Worm (Caenorhabditis elegans) whole organism, L1 larva: ENCODE data around the gene ZK1098.2.
A peak's percentile ranks its signal among the peaks of the same experiment; 100 is the strongest.

ENCODE experiments used
- F16B12.6 ChIP-seq: fragments of 150-350 bp; optimal IDR thresholded peaks from 2 replicates; lab custom pipeline; 2014; ENCODE audit warnings: missing biosample characterization, missing genetic modification characterization
- Y116A8C.19 ChIP-seq: sonication (generic microtip); optimal IDR thresholded peaks from 2 replicates; lab custom pipeline; 2016; ENCODE audit warnings: missing compliant biosample characterization, missing genetic modification characterization, borderline replicate concordance
- blmp-1 ChIP-seq: fragments of 150-350 bp; optimal IDR thresholded peaks from 2 replicates; lab custom pipeline; 2014; ENCODE audit warnings: missing biosample characterization, missing genetic modification characterization
- ceh-63 ChIP-seq: fragments of 200-800 bp; sonication (Bioruptor generic); optimal IDR thresholded peaks from 2 replicates; lab custom pipeline; 2018; ENCODE audit warnings: mild to moderate bottlenecking, missing genetic modification characterization, missing compliant biosample characterization
- ceh-8 ChIP-seq: fragments of 200-800 bp; sonication (Bioruptor generic); optimal IDR thresholded peaks from 2 replicates; lab custom pipeline; 2018; ENCODE audit warnings: mild to moderate bottlenecking, missing genetic modification characterization, moderate library complexity, missing compliant biosample characterization
- ceh-88 ChIP-seq: fragments of 200-800 bp; sonication (Bioruptor generic); IDR thresholded peaks from 2 replicates; pipeline ENCODE4 v1.3.6; 2022; ENCODE audit warnings: missing genetic modification characterization, missing compliant biosample characterization
- ceh-90 ChIP-seq: sonication (generic microtip); optimal IDR thresholded peaks from 2 replicates; lab custom pipeline; 2016; ENCODE audit warnings: missing genetic modification characterization, missing compliant biosample characterization
- ces-1 ChIP-seq: fragments of 150-350 bp; optimal IDR thresholded peaks from 2 replicates; lab custom pipeline; 2014; ENCODE audit warnings: missing biosample characterization, missing genetic modification reagents, missing genetic modification characterization
- dpl-1 ChIP-seq, 3 experiments: fragments of 150-350 bp in 2 of 3; sonication (generic microtip) in 1 of 3; optimal IDR thresholded peaks; 2 replicates each; lab custom pipeline; 2014 to 2017; ENCODE audit warnings: missing biosample characterization in 3 of 3, missing genetic modification characterization in 3 of 3, missing genetic modification reagents in 3 of 3
- efl-1 ChIP-seq, 4 experiments: fragments of 150-350 bp; optimal IDR thresholded peaks in 3 of 4; peaks in 1 of 4; 1 replicate in 1 of 4; 2 replicates in 3 of 4; lab custom pipeline; 2014; ENCODE audit warnings: missing biosample characterization in 2 of 4, missing genetic modification characterization in 2 of 4, missing genetic modification reagents in 2 of 4
- efl-3 ChIP-seq: fragments of 200-800 bp; sonication (Bioruptor generic); optimal IDR thresholded peaks from 2 replicates; lab custom pipeline; 2018; ENCODE audit warnings: mild to moderate bottlenecking, missing genetic modification characterization, missing compliant biosample characterization
- egl-13 ChIP-seq: sonication (generic microtip); optimal IDR thresholded peaks from 2 replicates; lab custom pipeline; 2016; ENCODE audit warnings: missing genotype, missing genetic modification reagents, missing genetic modification characterization, missing compliant biosample characterization
- fkh-10 ChIP-seq: sonication (generic microtip); optimal IDR thresholded peaks from 2 replicates; lab custom pipeline; 2017; ENCODE audit warnings: missing biosample characterization, missing genetic modification reagents, missing genetic modification characterization
- fkh-4 ChIP-seq: sonication (generic microtip); optimal IDR thresholded peaks from 2 replicates; lab custom pipeline; 2016; ENCODE audit warnings: missing compliant biosample characterization, missing genetic modification characterization, borderline replicate concordance
- grh-1 ChIP-seq: fragments of 200-800 bp; sonication (Bioruptor generic); IDR thresholded peaks from 2 replicates; pipeline ENCODE4 v1.3.6; 2022; ENCODE audit warnings: missing genetic modification reagents, missing genetic modification characterization, missing compliant biosample characterization
- hlh-17 ChIP-seq: fragments of 200-800 bp; sonication (Bioruptor generic); optimal IDR thresholded peaks from 2 replicates; lab custom pipeline; 2018; ENCODE audit warnings: missing genetic modification characterization, mild to moderate bottlenecking, missing compliant biosample characterization, moderate library complexity, borderline replicate concordance
- hpl-2 ChIP-seq: fragments of 150-350 bp; optimal IDR thresholded peaks from 2 replicates; lab custom pipeline; 2014; ENCODE audit warnings: missing biosample characterization, missing genetic modification reagents, missing genetic modification characterization
- irx-1 ChIP-seq: sonication (generic microtip); optimal IDR thresholded peaks from 2 replicates; lab custom pipeline; 2016; ENCODE audit warnings: missing genetic modification characterization, missing compliant biosample characterization
- isw-1 ChIP-seq: fragments of 200-800 bp; sonication (Bioruptor generic); IDR thresholded peaks from 2 replicates; pipeline ENCODE4 v1.3.6; 2022; ENCODE audit warnings: missing genetic modification characterization, missing compliant biosample characterization
- jun-1 ChIP-seq: fragments of 150-350 bp; optimal IDR thresholded peaks from 2 replicates; lab custom pipeline; 2014; ENCODE audit warnings: missing biosample characterization, missing genetic modification reagents, missing genetic modification characterization
- lin-13 ChIP-seq: fragments of 150-350 bp; optimal IDR thresholded peaks from 2 replicates; lab custom pipeline; 2014; ENCODE audit warnings: missing biosample characterization, missing genetic modification reagents, missing genetic modification characterization
- lin-14 ChIP-seq: fragments of 200-800 bp; sonication (Bioruptor generic); optimal IDR thresholded peaks from 2 replicates; lab custom pipeline; 2018; ENCODE audit warnings: mild to moderate bottlenecking, missing genetic modification characterization, moderate library complexity, missing compliant biosample characterization
- lin-35 ChIP-seq, 2 experiments: fragments of 150-350 bp; optimal IDR thresholded peaks; 2 replicates each; lab custom pipeline; 2014; ENCODE audit warnings: missing biosample characterization in 2 of 2, missing genetic modification characterization in 2 of 2, missing genetic modification reagents in 2 of 2
- lir-3 ChIP-seq: sonication (generic microtip); optimal IDR thresholded peaks from 2 replicates; lab custom pipeline; 2016; ENCODE audit warnings: mild to moderate bottlenecking, missing genetic modification characterization, moderate library complexity, missing compliant biosample characterization; ENCODE audit not compliant: poor library complexity
- lsy-2 ChIP-seq, 2 experiments: fragments of 150-350 bp; optimal IDR thresholded peaks; 2 replicates each; lab custom pipeline; 2014; ENCODE audit warnings: missing biosample characterization in 2 of 2, missing genetic modification characterization in 2 of 2
- mab-9 ChIP-seq: fragments of 200-800 bp; sonication (Bioruptor generic); IDR thresholded peaks from 2 replicates; pipeline ENCODE4 v1.3.6; 2022; ENCODE audit warnings: missing genetic modification reagents, missing genetic modification characterization, missing compliant biosample characterization
- mdl-1 ChIP-seq, 2 experiments: fragments of 150-350 bp; optimal IDR thresholded peaks; 2 replicates each; lab custom pipeline; 2014 to 2017; ENCODE audit warnings: missing biosample characterization in 2 of 2, missing genetic modification characterization in 2 of 2, inconsistent platforms in 1 of 2
- nhr-12 ChIP-seq: sonication (generic microtip); optimal IDR thresholded peaks from 2 replicates; lab custom pipeline; 2017; ENCODE audit warnings: missing biosample characterization, missing genetic modification characterization
- nhr-20 ChIP-seq: sonication (generic microtip); optimal IDR thresholded peaks from 2 replicates; lab custom pipeline; 2016; ENCODE audit warnings: mild to moderate bottlenecking, missing genetic modification characterization, missing compliant biosample characterization
- nhr-237 ChIP-seq: fragments of 150-350 bp; optimal IDR thresholded peaks from 2 replicates; lab custom pipeline; 2014; ENCODE audit warnings: missing biosample characterization, missing genetic modification characterization
- nhr-28 ChIP-seq: fragments of 150-350 bp; optimal IDR thresholded peaks from 2 replicates; lab custom pipeline; 2014; ENCODE audit warnings: missing biosample characterization, missing genetic modification characterization
- nhr-47 ChIP-seq: sonication (generic microtip); optimal IDR thresholded peaks from 2 replicates; lab custom pipeline; 2016; ENCODE audit warnings: mild to moderate bottlenecking, missing genetic modification characterization, moderate library complexity, missing compliant biosample characterization
- pqm-1 ChIP-seq: sonication (generic microtip); optimal IDR thresholded peaks from 3 replicates; lab custom pipeline; 2017; ENCODE audit warnings: missing biosample characterization, missing genetic modification characterization
- skn-1 ChIP-seq: fragments of 150-350 bp; optimal IDR thresholded peaks from 2 replicates; lab custom pipeline; 2014; ENCODE audit warnings: missing biosample characterization, missing genetic modification characterization
- snpc-4 ChIP-seq: fragments of 150-350 bp; optimal IDR thresholded peaks from 2 replicates; lab custom pipeline; 2014; ENCODE audit warnings: missing biosample characterization, missing genetic modification characterization
- sptf-1 ChIP-seq: fragments of 150-350 bp; optimal IDR thresholded peaks from 2 replicates; lab custom pipeline; 2014; ENCODE audit warnings: missing biosample characterization, missing genetic modification characterization
- swsn-7 ChIP-seq: sonication (generic microtip); optimal IDR thresholded peaks from 2 replicates; lab custom pipeline; 2016; ENCODE audit warnings: missing genetic modification characterization, missing compliant biosample characterization
- tbx-2 ChIP-seq: sonication (generic microtip); optimal IDR thresholded peaks from 2 replicates; lab custom pipeline; 2016; ENCODE audit warnings: missing genetic modification characterization, missing compliant biosample characterization
- unc-130 ChIP-seq: fragments of 150-350 bp; optimal IDR thresholded peaks from 2 replicates; lab custom pipeline; 2017; ENCODE audit warnings: missing biosample characterization, missing genetic modification characterization, inconsistent platforms
- unc-62 ChIP-seq: fragments of 150-350 bp; optimal IDR thresholded peaks from 2 replicates; lab custom pipeline; 2014; ENCODE audit warnings: missing biosample characterization, missing genetic modification reagents, missing genetic modification characterization
- unc-98 ChIP-seq: fragments of 200-800 bp; sonication (Bioruptor generic); IDR thresholded peaks from 2 replicates; pipeline ENCODE4 v1.3.6; 2022; ENCODE audit warnings: missing genetic modification characterization, missing compliant biosample characterization
- xbp-1 ChIP-seq: sonication (generic microtip); optimal IDR thresholded peaks from 2 replicates; lab custom pipeline; 2016; ENCODE audit warnings: missing genetic modification characterization, missing compliant biosample characterization
- ztf-11 ChIP-seq, 2 experiments: sonication (generic microtip); optimal IDR thresholded peaks; 2 replicates each; lab custom pipeline; 2016 to 2017; ENCODE audit warnings: missing genetic modification characterization in 2 of 2, missing biosample characterization in 1 of 2, missing compliant biosample characterization in 1 of 2
- ztf-4 ChIP-seq: fragments of 150-350 bp; optimal IDR thresholded peaks from 2 replicates; lab custom pipeline; 2014; ENCODE audit warnings: missing biosample characterization, missing genetic modification characterization

Gene ZK1098.2

DNA sequence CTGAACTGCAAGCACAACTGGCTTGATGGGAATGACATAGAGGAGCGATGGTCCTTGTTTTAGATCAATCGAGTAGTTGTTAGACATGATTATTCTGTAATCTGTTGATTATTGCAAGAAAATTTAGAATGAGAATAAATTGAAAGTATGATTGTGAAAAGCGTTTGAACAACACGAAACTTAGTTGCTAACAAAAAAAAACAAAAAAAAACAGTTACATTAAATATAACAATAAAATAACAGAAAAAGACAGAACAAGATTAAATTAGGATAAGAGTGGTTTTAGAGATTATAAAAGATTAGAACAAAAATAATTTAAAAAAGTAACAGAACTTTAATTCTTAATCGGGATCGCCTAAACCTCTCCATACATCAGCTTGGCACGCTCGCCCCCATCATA lies 34.3 kb downstream of the ZK1098.2 start, which contains the start of gene C48B4.9 (continued):
- TF ChIP-seq unc-130 (tag; lab: Kevin White, UChicago): no peak
- no peak for TF ChIP-seq egl-13

DNA sequence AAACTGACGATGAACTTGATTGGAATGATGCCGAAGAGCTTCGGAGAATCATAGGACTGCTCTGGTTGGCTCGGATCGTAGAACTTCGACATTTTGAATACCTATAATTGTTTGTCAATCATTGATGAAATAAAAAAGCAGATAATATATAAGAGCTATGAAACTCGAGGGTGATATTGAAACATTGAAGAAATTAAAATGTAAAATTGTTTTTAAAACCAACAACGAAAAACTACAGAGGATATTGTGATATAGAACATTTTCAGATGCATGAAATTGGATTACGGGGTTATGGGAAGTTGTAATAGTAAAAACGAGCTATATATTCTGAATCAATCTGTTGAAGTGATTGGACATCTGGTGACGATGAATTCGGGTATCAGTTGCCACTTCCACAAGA lies 35.5 kb downstream of the ZK1098.2 start, which contains the start of gene C48B4.10:
Gene C48B4.10, minus strand, starts transcription at position 101 of the 400 bp plus-strand sequence.
- TF ChIP-seq sptf-1 (tag; lab: Kevin White, UChicago) (no peak), ces-1 (GFP tag; lab: Kevin White, UChicago) (no peak), swsn-7 (tag; lab: Kevin White, UChicago) (no peak), lin-13 (GFP tag; lab: Kevin White, UChicago) (no peak), isw-1 (GFP tag; lab: Robert Waterston, UW) (no peak), F16B12.6 (tag; lab: Kevin White, UChicago) (no peak), ceh-8 (GFP tag; lab: Kevin White, UChicago) (no peak), dpl-1 (GFP tag; optimal IDR thresholded peaks at IDR 0.05; lab: Kevin White, UChicago) (no peak), ceh-88 (GFP tag; lab: Robert Waterston, UW) (no peak), nhr-237 (tag; lab: Kevin White, UChicago) (no peak), Y116A8C.19 (tag; lab: Kevin White, UChicago) (no peak), lin-14 (GFP tag; lab: Kevin White, UChicago) (no peak), lsy-2 (tag; optimal IDR thresholded peaks at IDR 0.05; lab: Kevin White, UChicago) (no peak), ceh-63 (no peak), nhr-12 (tag; lab: Kevin White, UChicago) (no peak), fkh-10 (no peak), blmp-1 (tag; lab: Kevin White, UChicago) (no peak), mdl-1 (tag; optimal IDR thresholded peaks at IDR 0.05; lab: Kevin White, UChicago) (no peak), snpc-4 (tag; lab: Kevin White, UChicago) (no peak), nhr-20 (tag; lab: Kevin White, UChicago) (no peak)
- TF ChIP-seq, all 84 proteins: peak for 0

DNA sequence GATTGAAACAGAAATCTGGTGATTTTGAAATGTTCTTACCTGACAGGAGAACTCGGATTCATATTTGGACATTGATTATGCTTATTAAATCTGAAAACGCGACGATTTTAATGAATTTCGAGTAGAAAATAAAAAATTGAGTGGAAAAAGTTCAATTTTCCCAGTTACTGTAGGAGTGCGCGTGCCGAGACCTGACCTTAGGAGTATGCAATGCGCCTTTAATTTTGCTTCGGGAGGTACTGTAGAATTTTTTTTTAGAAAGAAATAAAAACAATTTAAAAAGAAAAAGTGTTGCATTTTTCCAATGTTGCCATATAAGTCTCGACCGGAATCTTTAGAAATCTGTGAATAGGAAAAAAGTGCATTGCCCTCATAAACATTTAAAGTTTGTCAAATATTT lies 37.0 kb downstream of the ZK1098.2 start, which contains the start of gene C48B4.11:
Gene C48B4.11, minus strand, starts transcription at position 143 of the 400 bp plus-strand sequence.
- TF ChIP-seq pqm-1 (tag; lab: Kevin White, UChicago) (no peak), lir-3 (tag; lab: Kevin White, UChicago) (no peak), jun-1 (tag; lab: Kevin White, UChicago) (no peak)

DNA sequence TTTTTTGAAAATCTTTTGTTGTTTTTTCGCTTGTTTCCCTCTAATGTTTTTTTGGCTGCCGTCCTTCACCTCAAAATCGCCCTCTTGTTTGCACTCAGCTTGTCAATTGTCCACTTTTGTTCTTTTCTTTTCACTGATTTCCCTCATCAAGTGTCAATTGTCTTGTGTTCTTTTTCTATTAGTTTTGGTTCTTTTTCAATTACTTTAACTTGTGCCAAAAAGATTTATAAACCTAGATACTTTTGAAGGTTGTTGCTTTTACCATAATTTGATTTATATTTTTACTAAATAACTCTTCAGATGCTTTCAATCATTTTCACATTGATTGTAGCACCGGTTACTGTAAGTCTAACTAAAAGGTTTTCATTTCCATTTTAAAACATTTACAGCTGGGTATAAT lies 39.5 kb downstream of the ZK1098.2 start, which contains the start of gene C48B4.13:
Gene C48B4.13, plus strand, starts transcription at position 301 of the 400 bp plus-strand sequence.
- TF ChIP-seq fkh-10 (no peak), nhr-237 (tag; lab: Kevin White, UChicago) (no peak), fkh-4 (tag; lab: Kevin White, UChicago) (no peak), grh-1 (GFP tag; lab: Robert Waterston, UW) (no peak)

DNA sequence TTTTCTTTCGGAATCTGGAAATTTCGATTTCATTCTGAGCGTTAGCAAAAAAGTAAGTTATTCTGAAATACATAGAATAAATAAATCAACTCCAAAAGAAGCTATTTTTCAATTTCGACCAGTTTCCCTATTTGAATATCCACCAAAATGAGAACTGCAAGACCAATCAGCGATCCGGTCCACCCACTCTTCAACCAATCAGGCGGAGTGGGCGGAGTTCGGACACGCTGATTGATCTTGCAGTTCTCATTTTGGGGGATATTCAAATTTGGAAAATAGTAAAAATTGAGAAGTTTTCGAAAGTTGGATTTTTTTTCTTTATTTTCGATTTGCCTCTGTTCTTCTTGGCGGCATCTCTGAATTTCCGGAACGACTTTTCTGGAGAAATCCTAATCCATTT lies 41.9 kb downstream of the ZK1098.2 start:
- no peak for TF ChIP-seq efl-3 (GFP tag; lab: Kevin White, UChicago)
- no peak for TF ChIP-seq ztf-11 (tag; optimal IDR thresholded peaks at IDR 0.05; lab: Kevin White, UChicago)
- no peak for TF ChIP-seq hpl-2 (GFP tag; lab: Kevin White, UChicago)
- peak; percentile 3 for TF ChIP-seq tbx-2 (tag; lab: Kevin White, UChicago)
- no peak for TF ChIP-seq unc-62 (GFP tag; lab: Kevin White, UChicago)
- TF ChIP-seq lsy-2 (tag; optimal IDR thresholded peaks at IDR 0.05; lab: Kevin White, UChicago): peak in 1 of 2 experiments; percentile 59
- TF ChIP-seq xbp-1 (tag; lab: Kevin White, UChicago): peak; percentile 78
- no peak for TF ChIP-seq hlh-17 (GFP tag; lab: Kevin White, UChicago)
- no peak for TF ChIP-seq nhr-47 (tag; lab: Kevin White, UChicago)
- TF ChIP-seq irx-1: no peak
- TF ChIP-seq mab-9 (GFP tag; lab: Robert Waterston, UW): no peak
- no peak for TF ChIP-seq skn-1 (tag; lab: Kevin White, UChicago)
- TF ChIP-seq pqm-1 (tag; lab: Kevin White, UChicago): no peak
- no peak for TF ChIP-seq unc-98
- no peak for TF ChIP-seq ceh-90
- no peak for TF ChIP-seq nhr-28 (tag; lab: Kevin White, UChicago)
- peak; percentile 59 to 81 for TF ChIP-seq lin-35 (GFP tag; optimal IDR thresholded peaks at IDR 0.05; lab: Kevin White, UChicago)
- TF ChIP-seq ztf-4 (tag; lab: Kevin White, UChicago): no peak
- TF ChIP-seq ceh-88 (GFP tag; lab: Robert Waterston, UW): no peak
- peak in 1 of 2 experiments; percentile 81 for TF ChIP-seq efl-1 (optimal IDR thresholded peaks at IDR 0.05; lab: Kevin White, UChicago)
- peak; percentile 84 to 98 for TF ChIP-seq efl-1 (GFP tag; optimal IDR thresholded peaks at IDR 0.05 in 1 of 2; lab: Kevin White, UChicago)
- TF ChIP-seq nhr-20 (tag; lab: Kevin White, UChicago): no peak
- no peak for TF ChIP-seq jun-1 (tag; lab: Kevin White, UChicago)
